Fruit fly (Drosophila melanogaster) whole organism, embryonic: ENCODE data around the gene shv.

Experiments
- Atf6 ChIP-seq: fragments of 200-800 bp; sonication (Bioruptor generic); IDR thresholded peaks from 2 replicates; pipeline ENCODE4 v1.3.6; 2022; ENCODE audit warnings: missing biosample characterization, missing genetic modification characterization
- Blimp-1 ChIP-seq: fragments of 200-800 bp; sonication (Bioruptor generic); optimal IDR thresholded peaks from 3 replicates; lab custom pipeline; 2018; ENCODE audit warnings: missing biosample characterization, missing genetic modification characterization, mild to moderate bottlenecking, moderate library complexity, missing genetic modification reagents
- CG11504 ChIP-seq: fragments of 200-800 bp; sonication (Bioruptor generic); optimal IDR thresholded peaks from 3 replicates; lab custom pipeline; 2019; ENCODE audit warnings: missing biosample characterization, mild to moderate bottlenecking, missing genetic modification characterization, moderate library complexity
- CG11695 ChIP-seq: fragments of 200-800 bp; sonication (Bioruptor generic); IDR thresholded peaks from 3 replicates; pipeline ENCODE4 v1.3.6; 2022; ENCODE audit warnings: missing biosample characterization, missing genetic modification characterization
- CG14667 ChIP-seq: fragments of 200-800 bp; sonication (Bioruptor generic); IDR thresholded peaks from 2 replicates; pipeline ENCODE4 v1.3.6; 2022; ENCODE audit warnings: missing biosample characterization, missing genetic modification characterization
- CG1603 ChIP-seq: fragments of 200-800 bp; sonication (Bioruptor generic); optimal IDR thresholded peaks from 2 replicates; lab custom pipeline; 2019; ENCODE audit warnings: missing biosample characterization, mild to moderate bottlenecking, missing genetic modification characterization, moderate library complexity
- CG1792 ChIP-seq: fragments of 200-800 bp; sonication (Bioruptor generic); optimal IDR thresholded peaks from 2 replicates; lab custom pipeline; 2016; ENCODE audit warnings: missing biosample characterization, missing genetic modification characterization
- CG31365 ChIP-seq: fragments of 200-800 bp; sonication (Bioruptor generic); optimal IDR thresholded peaks from 2 replicates; lab custom pipeline; 2018; ENCODE audit warnings: missing biosample characterization, mild to moderate bottlenecking, missing genetic modification characterization
- CG32772 ChIP-seq: fragments of 200-800 bp; sonication (Bioruptor generic); IDR thresholded peaks from 2 replicates; pipeline ENCODE4 v1.3.6; 2022; ENCODE audit warnings: missing biosample characterization, missing genetic modification characterization
- CG3995 ChIP-seq: fragments of 200-800 bp; sonication (Bioruptor generic); optimal IDR thresholded peaks from 3 replicates; lab custom pipeline; 2016; ENCODE audit warnings: missing biosample characterization, missing genetic modification characterization
- CG4424 ChIP-seq: fragments of 200-800 bp; sonication (Bioruptor generic); optimal IDR thresholded peaks from 3 replicates; lab custom pipeline; 2016; ENCODE audit warnings: missing biosample characterization, missing genetic modification characterization
- CG4854 ChIP-seq: fragments of 200-800 bp; sonication (Bioruptor generic); optimal IDR thresholded peaks from 2 replicates; lab custom pipeline; 2016; ENCODE audit warnings: missing biosample characterization, missing genetic modification characterization, inconsistent platforms
- CG6254 ChIP-seq: fragments of 200-800 bp; sonication (Bioruptor generic); optimal IDR thresholded peaks from 3 replicates; lab custom pipeline; 2017; ENCODE audit warnings: mild to moderate bottlenecking, missing biosample characterization, missing genetic modification reagents, missing genetic modification characterization
- CG7271 ChIP-seq: fragments of 200-800 bp; sonication (Bioruptor generic); optimal IDR thresholded peaks from 2 replicates; lab custom pipeline; 2018; ENCODE audit warnings: missing biosample characterization, mild to moderate bottlenecking, missing genetic modification characterization, moderate library complexity
- CG7987 ChIP-seq: fragments of 200-800 bp; sonication (Bioruptor generic); optimal IDR thresholded peaks from 2 replicates; lab custom pipeline; 2018; ENCODE audit warnings: missing biosample characterization, mild to moderate bottlenecking, missing genetic modification characterization, moderate library complexity
- CG8944 ChIP-seq: fragments of 200-800 bp; sonication (Bioruptor generic); optimal IDR thresholded peaks from 3 replicates; lab custom pipeline; 2016; ENCODE audit warnings: missing biosample characterization, missing genetic modification characterization
- CG9727 ChIP-seq: fragments of 200-800 bp; sonication (Bioruptor generic); optimal IDR thresholded peaks from 3 replicates; lab custom pipeline; 2017; ENCODE audit warnings: missing biosample characterization, mild to moderate bottlenecking, missing genetic modification characterization
- Dfd ChIP-seq, 2 experiments: fragments of >200 bp; optimal IDR thresholded peaks; 2 replicates each; lab custom pipeline; 2017; ENCODE audit warnings: missing biosample characterization in 2 of 2, missing genetic modification characterization in 2 of 2
- ERR ChIP-seq: fragments of 200-800 bp; sonication (Bioruptor generic); optimal IDR thresholded peaks from 2 replicates; lab custom pipeline; 2016; ENCODE audit warnings: missing biosample characterization, missing genetic modification characterization
- Ets97D ChIP-seq: fragments of 200-800 bp; sonication (Bioruptor generic); optimal IDR thresholded peaks from 3 replicates; lab custom pipeline; 2016; ENCODE audit warnings: missing biosample characterization, missing genetic modification characterization
- NC2β ChIP-seq: fragments of 200-800 bp; sonication (Bioruptor generic); optimal IDR thresholded peaks from 2 replicates; lab custom pipeline; 2016; ENCODE audit warnings: missing biosample characterization, missing genetic modification characterization
- Nf-YC ChIP-seq: fragments of 200-800 bp; optimal IDR thresholded peaks from 3 replicates; lab custom pipeline; 2019; ENCODE audit warnings: missing biosample characterization, mild to moderate bottlenecking, missing genetic modification characterization, moderate library complexity
- Ravus ChIP-seq: fragments of 200-800 bp; sonication (Bioruptor generic); IDR thresholded peaks from 2 replicates; pipeline ENCODE4 v1.3.6; 2022; ENCODE audit warnings: missing biosample characterization, missing genetic modification characterization
- Taf1 ChIP-seq: fragments of 200-800 bp; sonication (Bioruptor generic); IDR thresholded peaks from 2 replicates; pipeline ENCODE4 v1.3.6; 2022; ENCODE audit warnings: missing biosample characterization, missing genetic modification characterization
- abd-A ChIP-seq: fragments of 200-800 bp; sonication (Bioruptor generic); optimal IDR thresholded peaks from 3 replicates; lab custom pipeline; 2019; ENCODE audit warnings: missing biosample characterization, mild to moderate bottlenecking, missing genetic modification characterization, moderate library complexity
- aop ChIP-seq: fragments of 200-800 bp; sonication (Bioruptor generic); IDR thresholded peaks from 2 replicates; pipeline ENCODE4 v1.3.6; 2022; ENCODE audit warnings: missing biosample characterization, missing genetic modification characterization
- br ChIP-seq: fragments of >200 bp; optimal IDR thresholded peaks from 2 replicates; lab custom pipeline; 2017
- cato ChIP-seq: fragments of 200-800 bp; sonication (Bioruptor generic); optimal IDR thresholded peaks from 2 replicates; lab custom pipeline; 2016; ENCODE audit warnings: missing biosample characterization, missing genetic modification characterization, borderline replicate concordance
- chm ChIP-seq: fragments of 200-800 bp; sonication (Bioruptor generic); IDR thresholded peaks from 2 replicates; pipeline ENCODE4 v1.3.6; 2022; ENCODE audit warnings: missing biosample characterization, missing genetic modification characterization
- chn ChIP-seq: fragments of 200-800 bp; sonication (Bioruptor generic); optimal IDR thresholded peaks from 2 replicates; lab custom pipeline; 2016; ENCODE audit warnings: missing biosample characterization, missing genetic modification characterization
- crol ChIP-seq: fragments of 200-800 bp; sonication (Bioruptor generic); IDR thresholded peaks from 2 replicates; pipeline ENCODE4 v1.3.6; 2022; ENCODE audit warnings: missing biosample characterization, missing genetic modification characterization
- exex ChIP-seq: fragments of 200-800 bp; sonication (Bioruptor generic); optimal IDR thresholded peaks from 4 replicates; lab custom pipeline; 2018; ENCODE audit warnings: missing biosample characterization, mild to moderate bottlenecking, missing genetic modification characterization, moderate library complexity
- gcm2 ChIP-seq: fragments of 200-800 bp; sonication (Bioruptor generic); optimal IDR thresholded peaks from 2 replicates; lab custom pipeline; 2016; ENCODE audit warnings: missing biosample characterization, missing genetic modification characterization
- ind ChIP-seq: fragments of 200-800 bp; sonication (Bioruptor generic); optimal IDR thresholded peaks from 3 replicates; lab custom pipeline; 2016; ENCODE audit warnings: missing biosample characterization, missing genetic modification characterization
- jigr1 ChIP-seq: fragments of 200-800 bp; sonication (Bioruptor generic); IDR thresholded peaks from 3 replicates; pipeline ENCODE4 v1.3.6; 2022; ENCODE audit warnings: missing biosample characterization, missing genetic modification characterization
- kah ChIP-seq: fragments of 200-800 bp; sonication (Bioruptor generic); optimal IDR thresholded peaks from 2 replicates; lab custom pipeline; 2018; ENCODE audit warnings: missing biosample characterization, mild to moderate bottlenecking, missing genetic modification characterization
- maf-S ChIP-seq: fragments of 200-800 bp; sonication (Bioruptor generic); optimal IDR thresholded peaks from 2 replicates; lab custom pipeline; 2016; ENCODE audit warnings: missing biosample characterization, missing genetic modification characterization
- oc ChIP-seq: fragments of 200-800 bp; sonication (Bioruptor generic); optimal IDR thresholded peaks from 2 replicates; lab custom pipeline; 2018; ENCODE audit warnings: missing biosample characterization, mild to moderate bottlenecking, missing genetic modification characterization, moderate library complexity
- p53 ChIP-seq: fragments of 200-800 bp; sonication (Bioruptor generic); optimal IDR thresholded peaks from 2 replicates; lab custom pipeline; 2016; ENCODE audit warnings: missing biosample characterization, missing genetic modification characterization
- peb ChIP-seq: fragments of 200-800 bp; sonication (Bioruptor generic); IDR thresholded peaks from 2 replicates; pipeline ENCODE4 v1.3.6; 2022; ENCODE audit warnings: missing biosample characterization, missing genetic modification characterization
- pfk ChIP-seq: fragments of 200-800 bp; sonication (Bioruptor generic); optimal IDR thresholded peaks from 2 replicates; lab custom pipeline; 2018; ENCODE audit warnings: missing biosample characterization, mild to moderate bottlenecking, missing genetic modification characterization, moderate library complexity
- prd ChIP-seq, 3 experiments: fragments of >200 bp in 2 of 3; fragments of 200-800 bp in 1 of 3; sonication (Bioruptor generic) in 1 of 3; optimal IDR thresholded peaks in 2 of 3; IDR thresholded peaks in 1 of 3; 2 replicates in 2 of 3; 3 replicates in 1 of 3; pipeline versions ENCODE4 v1.3.6 to Lab custom; 2017 to 2022; ENCODE audit warnings: missing biosample characterization in 1 of 3, missing genetic modification characterization in 1 of 3
- pum ChIP-seq: fragments of 200-800 bp; sonication (Bioruptor generic); optimal IDR thresholded peaks from 2 replicates; lab custom pipeline; 2016; ENCODE audit warnings: missing biosample characterization, missing genetic modification characterization
- ranshi ChIP-seq: fragments of 200-800 bp; sonication (Bioruptor generic); IDR thresholded peaks from 2 replicates; pipeline ENCODE4 v1.3.6; 2022; ENCODE audit warnings: missing biosample characterization, missing genetic modification characterization
- slbo ChIP-seq: fragments of 200-800 bp; sonication (Bioruptor generic); IDR thresholded peaks from 2 replicates; pipeline ENCODE4 v1.3.6; 2022; ENCODE audit warnings: missing biosample characterization, missing genetic modification characterization
- sr ChIP-seq: fragments of 200-800 bp; sonication (Bioruptor generic); IDR thresholded peaks from 3 replicates; pipeline ENCODE4 v1.3.6; 2022; ENCODE audit warnings: missing biosample characterization, missing genetic modification characterization
- tll ChIP-seq, 2 experiments: fragments of 200-800 bp in 1 of 2; fragments of >200 bp in 1 of 2; sonication (Bioruptor generic) in 1 of 2; optimal IDR thresholded peaks; 2 replicates each; lab custom pipeline; 2017 to 2019; ENCODE audit warnings: missing biosample characterization in 2 of 2, missing genetic modification characterization in 2 of 2, mild to moderate bottlenecking in 1 of 2, moderate library complexity in 1 of 2
- unc-4 ChIP-seq: fragments of 200-800 bp; sonication (Bioruptor generic); IDR thresholded peaks from 2 replicates; pipeline ENCODE4 v1.3.6; 2022; ENCODE audit warnings: missing biosample characterization, missing genetic modification characterization; ENCODE audit not compliant: partially characterized antibody
- vnd ChIP-seq: fragments of 200-800 bp; sonication (Bioruptor generic); IDR thresholded peaks from 3 replicates; pipeline ENCODE4 v1.3.6; 2022; ENCODE audit warnings: missing biosample characterization, missing genetic modification characterization; ENCODE audit not compliant: partially characterized antibody

The shv gene

DNA sequence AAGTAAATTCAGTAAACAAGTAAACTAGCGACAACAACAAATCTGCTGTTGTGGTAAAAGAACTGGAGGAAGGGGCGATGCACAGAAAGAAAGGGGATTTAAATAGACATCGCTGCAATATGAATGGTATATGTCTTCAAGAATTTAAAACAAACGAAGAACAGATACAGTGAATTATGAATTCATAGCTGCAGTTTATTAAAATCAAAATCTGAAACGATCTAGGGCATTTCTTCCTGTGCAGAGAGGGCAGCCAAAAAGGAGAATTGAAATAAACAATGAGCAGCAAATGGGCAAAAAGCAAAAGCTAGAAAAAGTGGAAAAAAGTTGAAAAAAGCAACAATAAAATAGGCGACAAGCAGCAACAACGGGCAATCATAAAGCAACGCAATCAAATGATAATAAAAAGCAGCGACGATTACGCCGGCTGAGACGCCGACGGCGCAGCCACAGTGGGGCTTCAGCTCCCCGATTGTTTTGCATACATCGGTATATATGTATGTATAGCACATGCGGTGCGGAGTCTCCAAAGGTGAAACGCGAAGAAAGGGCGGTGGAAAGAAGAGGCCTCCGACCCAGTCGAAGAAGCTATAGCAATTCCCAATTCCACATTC is 15.9 kb downstream of the shv start (continued):
- TF ChIP-seq CG32772 (GFP tag; lab: Robert Waterston, UW): peak; percentile 81
- peak; percentile 84 for TF ChIP-seq CG1603 (tag; lab: Kevin White, UChicago)
- peak; percentile 76 for TF ChIP-seq abd-A (tag; lab: Kevin White, UChicago)
- peak; percentile 82 for TF ChIP-seq CG11504 (tag; lab: Kevin White, UChicago)
- no peak for TF ChIP-seq CG1792 (GFP tag; lab: Kevin White, UChicago)
- peak; percentile 32 for TF ChIP-seq CG3995 (GFP tag; lab: Kevin White, UChicago)
- peak; percentile 78 for TF ChIP-seq Atf6 (GFP tag; lab: Robert Waterston, UW)
- 0 out of 2 replicates have a peak, but pooled peaks have one; percentile 12 for TF ChIP-seq crol (GFP tag; lab: Robert Waterston, UW)
- TF ChIP-seq br (lab: Kevin White, UChicago): no peak
- peak; percentile 23; the same call in 1 of the 3 replicates for TF ChIP-seq sr
- TF ChIP-seq Taf1 (GFP tag; lab: Robert Waterston, UW): no peak
- TF ChIP-seq Ravus: peak; percentile 31
- TF ChIP-seq unc-4 (GFP tag; lab: Robert Waterston, UW): no peak
- TF ChIP-seq CG14667 (GFP tag; lab: Robert Waterston, UW): no peak; the same call in 1 of the 2 replicates
- TF ChIP-seq chn (GFP tag; lab: Kevin White, UChicago): peak; percentile 73
- peak; percentile 25 for TF ChIP-seq CG31365 (tag; lab: Kevin White, UChicago)
- TF ChIP-seq CG7271: no peak
- no peak for TF ChIP-seq Dfd (GFP tag; optimal IDR thresholded peaks at IDR 0.05; lab: Kevin White, UChicago)
- TF ChIP-seq peb (GFP tag; lab: Robert Waterston, UW): 0 out of 2 replicates have a peak, but pooled peaks have one; percentile 28
- TF ChIP-seq Ets97D: peak; percentile 32
- TF ChIP-seq tll (GFP tag; optimal IDR thresholded peaks at IDR 0.05; lab: Kevin White, UChicago): no peak
- no peak for TF ChIP-seq p53 (GFP tag; lab: Kevin White, UChicago)
- peak; percentile 57; the same call in 1 of the 3 replicates for TF ChIP-seq jigr1 (GFP tag; lab: Robert Waterston, UW)
- no peak for TF ChIP-seq pfk
- TF ChIP-seq slbo (GFP tag; lab: Robert Waterston, UW): peak; percentile 81
- TF ChIP-seq ERR (GFP tag; lab: Kevin White, UChicago): peak; percentile 49
- peak; percentile 22 for TF ChIP-seq kah (GFP tag; lab: Kevin White, UChicago)
- TF ChIP-seq gcm2 (GFP tag; lab: Kevin White, UChicago): peak; percentile 14
- TF ChIP-seq NC2β (GFP tag; lab: Kevin White, UChicago): peak; percentile 59
- peak; percentile 85 for TF ChIP-seq CG6254 (GFP tag; lab: Kevin White, UChicago)
- peak; percentile 60; the same call in 1 of the 2 replicates for TF ChIP-seq chm (GFP tag; lab: Robert Waterston, UW)
- peak; percentile 64 for TF ChIP-seq pum (GFP tag; lab: Kevin White, UChicago)
- peak; percentile 81 for TF ChIP-seq ranshi (GFP tag; lab: Robert Waterston, UW)
- TF ChIP-seq oc (tag; lab: Kevin White, UChicago): peak; percentile 81
- peak; percentile 66 for TF ChIP-seq CG11695
- TF ChIP-seq aop (GFP tag; lab: Robert Waterston, UW): peak; percentile 37; the same call in 1 of the 2 replicates
- TF ChIP-seq prd (optimal IDR thresholded peaks at IDR 0.05; lab: Kevin White, UChicago): no peak
- peak; percentile 82 for TF ChIP-seq prd (GFP tag; IDR thresholded peaks at IDR 0.05; lab: Robert Waterston, UW)
- peak; percentile 58 for TF ChIP-seq CG8944 (GFP tag; lab: Kevin White, UChicago)
- peak; percentile 52 for TF ChIP-seq CG9727 (GFP tag; lab: Kevin White, UChicago)
- peak; percentile 39 for TF ChIP-seq cato (GFP tag; lab: Kevin White, UChicago)
- peak; percentile 58 for TF ChIP-seq maf-S (GFP tag; lab: Kevin White, UChicago)
- peak; percentile 74 for TF ChIP-seq exex (tag; lab: Kevin White, UChicago)
- TF ChIP-seq CG4854 (GFP tag; lab: Kevin White, UChicago): no peak
- TF ChIP-seq Blimp-1 (GFP tag; lab: Kevin White, UChicago): peak; percentile 82
- no peak for TF ChIP-seq vnd (GFP tag; lab: Robert Waterston, UW)
- TF ChIP-seq CG7987 (GFP tag; lab: Kevin White, UChicago): peak; percentile 17
- peak; percentile 74 for TF ChIP-seq CG4424 (GFP tag; lab: Kevin White, UChicago)
- TF ChIP-seq ind: peak; percentile 70
- TF ChIP-seq Nf-YC: peak; percentile 2
